Worm (Caenorhabditis elegans) whole organism, L2 larva: Measurements from ENCODE around the gene F22E5.2.
"Not testable (repeated sequence)": the region's sequence is repeated elsewhere in the genome, so short reads cannot be mapped to it uniquely, and the experiment has no call there.

Experiments
- alr-1 ChIP-seq: fragments of 150-350 bp; optimal IDR thresholded peaks from 2 replicates; lab custom pipeline; 2014; ENCODE audit warnings: missing biosample characterization, missing genetic modification characterization
- aly-2 ChIP-seq: fragments of 150-350 bp; optimal IDR thresholded peaks from 2 replicates; lab custom pipeline; 2014; ENCODE audit warnings: missing biosample characterization, missing genetic modification characterization
- blmp-1 ChIP-seq: sonication (generic microtip); optimal IDR thresholded peaks from 2 replicates; lab custom pipeline; 2017; ENCODE audit warnings: missing genetic modification characterization, mild to moderate bottlenecking, missing compliant biosample characterization, antibody characterized with exemption, moderate library complexity; ENCODE audit not compliant: insufficient read depth
- ceh-82 ChIP-seq: fragments of 150-350 bp; optimal IDR thresholded peaks from 2 replicates; lab custom pipeline; 2014; ENCODE audit warnings: missing biosample characterization, missing genetic modification characterization
- crh-2 ChIP-seq: sonication (generic microtip); optimal IDR thresholded peaks from 2 replicates; lab custom pipeline; 2017; ENCODE audit warnings: missing biosample characterization, missing genetic modification characterization
- egl-27 ChIP-seq: sonication (generic microtip); optimal IDR thresholded peaks from 3 replicates; lab custom pipeline; 2017; ENCODE audit warnings: missing biosample characterization, missing genetic modification reagents, missing genetic modification characterization
- elt-3 ChIP-seq: sonication (generic microtip); optimal IDR thresholded peaks from 2 replicates; lab custom pipeline; 2017; ENCODE audit warnings: missing biosample characterization, missing genetic modification characterization
- lin-39 ChIP-seq: fragments of 150-350 bp; optimal IDR thresholded peaks from 2 replicates; lab custom pipeline; 2014; ENCODE audit warnings: missing biosample characterization, missing genetic modification reagents, missing genetic modification characterization
- lsy-2 ChIP-seq, 2 experiments: fragments of 150-350 bp in 1 of 2; sonication (generic microtip) in 1 of 2; optimal IDR thresholded peaks; 2 replicates each; lab custom pipeline; 2014 to 2017; ENCODE audit warnings: missing biosample characterization in 2 of 2, missing genetic modification characterization in 2 of 2
- nhr-77 ChIP-seq: fragments of 150-350 bp; optimal IDR thresholded peaks from 2 replicates; lab custom pipeline; 2014; ENCODE audit warnings: missing biosample characterization, missing genetic modification characterization
- sem-4 ChIP-seq: fragments of 150-350 bp; optimal IDR thresholded peaks from 2 replicates; lab custom pipeline; 2014; ENCODE audit warnings: missing biosample characterization, missing genetic modification reagents, missing genetic modification characterization
- ztf-1 ChIP-seq: fragments of 200-800 bp; sonication (Bioruptor generic); conservative IDR thresholded peaks from 2 replicates; pipeline ENCODE4 v1.3.6; 2022; ENCODE audit warnings: missing genetic modification characterization, missing compliant biosample characterization

DNA sequence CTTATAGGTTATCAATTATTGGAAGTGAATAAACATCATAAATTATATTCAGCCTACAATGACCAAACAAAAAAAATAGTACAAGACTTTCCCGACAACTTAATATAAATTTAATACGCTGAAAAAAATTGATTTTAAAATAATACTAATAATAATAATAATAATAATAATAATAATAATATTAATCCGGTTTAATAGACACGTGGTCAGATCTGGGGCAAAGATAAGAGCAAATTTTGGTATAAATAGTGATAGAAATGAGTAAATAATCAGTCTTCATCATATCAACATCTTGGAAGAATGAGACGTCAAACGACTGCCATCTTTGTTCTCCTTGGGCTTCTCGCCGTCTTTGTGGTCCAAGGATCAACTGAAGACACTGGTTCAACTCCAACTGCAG, 48.5 kb upstream of the F22E5.2 start, which contains the start of gene msrp-5:
- not testable (repeated sequence) for TF ChIP-seq elt-3 (tag; lab: Kevin White, UChicago); sem-4 (tag; lab: Kevin White, UChicago); nhr-77 (tag; lab: Kevin White, UChicago); alr-1 (tag; lab: Kevin White, UChicago); aly-2; ceh-82; egl-27 (tag; lab: Kevin White, UChicago); ztf-1 (GFP tag; lab: Robert Waterston, UW); lin-39 (tag; lab: Kevin White, UChicago); blmp-1; lsy-2 (tag; optimal IDR thresholded peaks at IDR 0.05; lab: Kevin White, UChicago); crh-2 (tag; lab: Kevin White, UChicago)
